Fruit fly (Drosophila melanogaster) whole organism, embryonic: ENCODE data around the gene nenya.
A peak's percentile ranks its signal among the peaks of the same experiment; 100 is the strongest.

Experiments used
- ATbp ChIP-seq: fragments of 200-800 bp; sonication (Bioruptor generic); optimal IDR thresholded peaks from 2 replicates; lab custom pipeline; 2017; ENCODE audit warnings: missing biosample characterization, mild to moderate bottlenecking, missing genetic modification characterization, missing genetic modification reagents
- Bdp1 ChIP-seq: fragments of 200-800 bp; sonication (Bioruptor generic); optimal IDR thresholded peaks from 3 replicates; lab custom pipeline; 2016; ENCODE audit warnings: missing biosample characterization, missing genetic modification characterization
- CG10959 ChIP-seq: fragments of 200-800 bp; sonication (Bioruptor generic); IDR thresholded peaks from 2 replicates; pipeline ENCODE4 v1.3.6; 2022; ENCODE audit warnings: missing biosample characterization, missing genetic modification characterization
- CG11696 ChIP-seq: fragments of 200-800 bp; sonication (Bioruptor generic); IDR thresholded peaks from 2 replicates; pipeline ENCODE4 v1.3.6; 2022; ENCODE audit warnings: missing biosample characterization, missing genetic modification characterization
- CG1529 ChIP-seq: fragments of 200-800 bp; sonication (Bioruptor generic); optimal IDR thresholded peaks from 3 replicates; lab custom pipeline; 2018; ENCODE audit warnings: missing biosample characterization, missing genetic modification characterization
- CG15514 ChIP-seq: fragments of 200-800 bp; sonication (Bioruptor generic); optimal IDR thresholded peaks from 3 replicates; lab custom pipeline; 2017; ENCODE audit warnings: missing biosample characterization, missing genetic modification characterization, mild to moderate bottlenecking, moderate library complexity, missing genetic modification reagents
- CG1603 ChIP-seq: fragments of 200-800 bp; sonication (Bioruptor generic); optimal IDR thresholded peaks from 2 replicates; lab custom pipeline; 2019; ENCODE audit warnings: missing biosample characterization, mild to moderate bottlenecking, missing genetic modification characterization, moderate library complexity
- CG17612 ChIP-seq: fragments of 200-800 bp; sonication (Bioruptor generic); IDR thresholded peaks from 2 replicates; pipeline ENCODE4 v1.3.6; 2022; ENCODE audit warnings: missing biosample characterization, missing genetic modification characterization
- CG2116 ChIP-seq: fragments of 200-800 bp; sonication (Bioruptor generic); optimal IDR thresholded peaks from 3 replicates; lab custom pipeline; 2018; ENCODE audit warnings: missing biosample characterization, mild to moderate bottlenecking, missing genetic modification characterization
- CG2199 ChIP-seq: fragments of 200-800 bp; sonication (Bioruptor generic); IDR thresholded peaks from 3 replicates; pipeline ENCODE4 v1.3.6; 2022; ENCODE audit warnings: missing biosample characterization, missing genetic modification characterization
- CG2889 ChIP-seq: fragments of 200-800 bp; sonication (Bioruptor generic); IDR thresholded peaks from 3 replicates; pipeline ENCODE4 v1.3.6; 2022; ENCODE audit warnings: missing biosample characterization, missing genetic modification characterization
- CG33213 ChIP-seq: fragments of 200-800 bp; sonication (Bioruptor generic); optimal IDR thresholded peaks from 3 replicates; lab custom pipeline; 2016; ENCODE audit warnings: missing biosample characterization, missing genetic modification characterization
- CG4282 ChIP-seq: fragments of 200-800 bp; sonication (Bioruptor generic); optimal IDR thresholded peaks from 2 replicates; lab custom pipeline; 2016; ENCODE audit warnings: missing biosample characterization, missing genetic modification characterization
- CG6272 ChIP-seq: fragments of 200-800 bp; sonication (Bioruptor generic); IDR thresholded peaks from 2 replicates; pipeline ENCODE4 v1.3.6; 2022; ENCODE audit warnings: missing biosample characterization, missing genetic modification characterization
- CG8290 ChIP-seq, 3 experiments: fragments of 200-800 bp; sonication (Bioruptor generic); optimal IDR thresholded peaks; 2 replicates each; lab custom pipeline; 2016 to 2019; ENCODE audit warnings: missing biosample characterization in 3 of 3, missing genetic modification characterization in 3 of 3, mild to moderate bottlenecking in 2 of 3, moderate library complexity in 1 of 3
- CG9437 ChIP-seq: fragments of 200-800 bp; sonication (Bioruptor generic); optimal IDR thresholded peaks from 2 replicates; lab custom pipeline; 2018; ENCODE audit warnings: missing biosample characterization, mild to moderate bottlenecking, missing genetic modification characterization
- CG9876 ChIP-seq: fragments of 200-800 bp; sonication (Bioruptor generic); optimal IDR thresholded peaks from 2 replicates; lab custom pipeline; 2016; ENCODE audit warnings: missing biosample characterization, missing genetic modification characterization
- Dek ChIP-seq: fragments of 200-800 bp; sonication (Bioruptor generic); optimal IDR thresholded peaks from 3 replicates; lab custom pipeline; 2019; ENCODE audit warnings: missing biosample characterization, mild to moderate bottlenecking, missing genetic modification characterization, moderate library complexity
- Doc3 ChIP-seq: fragments of 200-800 bp; sonication (Bioruptor generic); IDR thresholded peaks from 3 replicates; pipeline ENCODE4 v1.3.6; 2022; ENCODE audit warnings: missing biosample characterization, missing genetic modification characterization; ENCODE audit not compliant: partially characterized antibody
- Dref ChIP-seq: fragments of 200-800 bp; sonication (Bioruptor generic); IDR thresholded peaks from 2 replicates; pipeline ENCODE4 v1.3.6; 2022; ENCODE audit warnings: missing biosample characterization, missing genetic modification characterization
- E2f2 ChIP-seq: fragments of 200-800 bp; sonication (Bioruptor generic); IDR thresholded peaks from 2 replicates; pipeline ENCODE4 v1.3.6; 2022; ENCODE audit warnings: missing biosample characterization, missing genetic modification characterization
- Gsc ChIP-seq: fragments of 200-800 bp; sonication (Bioruptor generic); IDR thresholded peaks from 2 replicates; pipeline ENCODE4 v1.3.6; 2022; ENCODE audit warnings: missing biosample characterization, missing genetic modification characterization
- Gug ChIP-seq: fragments of 200-800 bp; sonication (Bioruptor generic); IDR thresholded peaks from 4 replicates; pipeline ENCODE4 v1.3.6; 2022; ENCODE audit warnings: missing biosample characterization, missing genetic modification characterization
- HmgD ChIP-seq: fragments of 200-800 bp; sonication (Bioruptor generic); optimal IDR thresholded peaks from 3 replicates; lab custom pipeline; 2016; ENCODE audit warnings: missing biosample characterization, missing genetic modification characterization
- HmgZ ChIP-seq: fragments of 200-800 bp; sonication (Bioruptor generic); optimal IDR thresholded peaks from 2 replicates; lab custom pipeline; 2018; ENCODE audit warnings: missing biosample characterization, mild to moderate bottlenecking, missing genetic modification characterization
- Hr39 ChIP-seq: fragments of >200 bp; optimal IDR thresholded peaks from 2 replicates; lab custom pipeline; 2017
- Nf-YC ChIP-seq: fragments of 200-800 bp; optimal IDR thresholded peaks from 3 replicates; lab custom pipeline; 2019; ENCODE audit warnings: missing biosample characterization, mild to moderate bottlenecking, missing genetic modification characterization, moderate library complexity
- Stat92E ChIP-seq, 3 experiments: fragments of >200 bp in 2 of 3; fragments of 200-800 bp in 1 of 3; sonication (Bioruptor generic) in 1 of 3; optimal IDR thresholded peaks; 2 replicates each; lab custom pipeline; 2017 to 2019; ENCODE audit warnings: missing biosample characterization in 3 of 3, missing genetic modification characterization in 3 of 3, mild to moderate bottlenecking in 1 of 3, moderate library complexity in 1 of 3
- Tbp ChIP-seq: fragments of >200 bp; optimal IDR thresholded peaks from 2 replicates; lab custom pipeline; 2018; ENCODE audit warnings: missing biosample characterization, missing genetic modification characterization
- Vsx1 ChIP-seq: fragments of 200-800 bp; sonication (Bioruptor generic); optimal IDR thresholded peaks from 2 replicates; lab custom pipeline; 2017; ENCODE audit warnings: missing biosample characterization, mild to moderate bottlenecking, missing genetic modification characterization, missing genetic modification reagents
- caup ChIP-seq: fragments of 200-800 bp; sonication (Bioruptor generic); optimal IDR thresholded peaks from 3 replicates; lab custom pipeline; 2017; ENCODE audit warnings: missing biosample characterization, mild to moderate bottlenecking, missing genetic modification characterization, moderate library complexity; ENCODE audit not compliant: severe bottlenecking
- crc ChIP-seq: fragments of 200-800 bp; sonication (Bioruptor generic); optimal IDR thresholded peaks from 2 replicates; lab custom pipeline; 2016; ENCODE audit warnings: missing biosample characterization, missing genetic modification characterization
- crp ChIP-seq, 2 experiments: fragments of 200-800 bp; sonication (Bioruptor generic); optimal IDR thresholded peaks; 2 replicates in 1 of 2; 3 replicates in 1 of 2; lab custom pipeline; 2017; ENCODE audit warnings: missing biosample characterization in 2 of 2, missing genetic modification characterization in 2 of 2, mild to moderate bottlenecking in 1 of 2, moderate library complexity in 1 of 2
- dm ChIP-seq: fragments of 200-800 bp; sonication (Bioruptor generic); optimal IDR thresholded peaks from 3 replicates; lab custom pipeline; 2016; ENCODE audit warnings: missing biosample characterization, missing genetic modification characterization
- dmrt11E ChIP-seq: fragments of 200-800 bp; sonication (Bioruptor generic); optimal IDR thresholded peaks from 3 replicates; lab custom pipeline; 2018; ENCODE audit warnings: missing biosample characterization, mild to moderate bottlenecking, missing genetic modification characterization, moderate library complexity
- gcm ChIP-seq: fragments of 200-800 bp; sonication (Bioruptor generic); optimal IDR thresholded peaks from 2 replicates; lab custom pipeline; 2019; ENCODE audit warnings: missing biosample characterization, mild to moderate bottlenecking, missing genetic modification characterization, moderate library complexity
- hbn ChIP-seq: fragments of 200-800 bp; sonication (Bioruptor generic); IDR thresholded peaks from 2 replicates; pipeline ENCODE4 v1.3.6; 2022; ENCODE audit warnings: missing biosample characterization, missing genetic modification characterization; ENCODE audit not compliant: partially characterized antibody
- jumu ChIP-seq: fragments of 200-800 bp; sonication (Bioruptor generic); optimal IDR thresholded peaks from 3 replicates; lab custom pipeline; 2016; ENCODE audit warnings: missing biosample characterization, missing genetic modification characterization
- ken ChIP-seq: fragments of 200-800 bp; sonication (Bioruptor generic); IDR thresholded peaks from 3 replicates; pipeline ENCODE4 v1.3.6; 2022; ENCODE audit warnings: missing biosample characterization, missing genetic modification characterization
- nerfin-2 ChIP-seq: fragments of 200-800 bp; sonication (Bioruptor generic); IDR thresholded peaks from 2 replicates; pipeline ENCODE4 v1.3.6; 2022; ENCODE audit warnings: missing biosample characterization, missing genetic modification characterization; ENCODE audit not compliant: partially characterized antibody
- pfk ChIP-seq: fragments of 200-800 bp; sonication (Bioruptor generic); optimal IDR thresholded peaks from 2 replicates; lab custom pipeline; 2018; ENCODE audit warnings: missing biosample characterization, mild to moderate bottlenecking, missing genetic modification characterization, moderate library complexity
- pzg ChIP-seq: fragments of 200-800 bp; sonication (Bioruptor generic); optimal IDR thresholded peaks from 3 replicates; lab custom pipeline; 2018; ENCODE audit warnings: missing biosample characterization, mild to moderate bottlenecking, missing genetic modification characterization, moderate library complexity
- sima ChIP-seq: fragments of 200-800 bp; sonication (Bioruptor generic); optimal IDR thresholded peaks from 2 replicates; lab custom pipeline; 2016; ENCODE audit warnings: missing biosample characterization, missing genetic modification characterization
- sisA ChIP-seq: fragments of 200-800 bp; sonication (Bioruptor generic); IDR thresholded peaks from 2 replicates; pipeline ENCODE4 v1.3.6; 2022; ENCODE audit warnings: missing biosample characterization, missing genetic modification characterization
- slou ChIP-seq: fragments of 200-800 bp; sonication (Bioruptor generic); optimal IDR thresholded peaks from 3 replicates; lab custom pipeline; 2016; ENCODE audit warnings: missing biosample characterization, missing genetic modification characterization
- tap ChIP-seq: fragments of 200-800 bp; optimal IDR thresholded peaks from 3 replicates; lab custom pipeline; 2019; ENCODE audit warnings: missing biosample characterization, mild to moderate bottlenecking, missing genetic modification characterization, moderate library complexity
- tio ChIP-seq: fragments of 200-800 bp; sonication (Bioruptor generic); optimal IDR thresholded peaks from 2 replicates; lab custom pipeline; 2017; ENCODE audit warnings: missing biosample characterization, missing genetic modification characterization, inconsistent platforms
- toy ChIP-seq: fragments of 200-800 bp; sonication (Bioruptor generic); IDR thresholded peaks from 2 replicates; pipeline ENCODE4 v1.3.6; 2022; ENCODE audit warnings: missing biosample characterization, missing genetic modification characterization
- vfl ChIP-seq: fragments of 200-800 bp; sonication (Bioruptor generic); optimal IDR thresholded peaks from 2 replicates; lab custom pipeline; 2016; ENCODE audit warnings: missing biosample characterization, missing genetic modification characterization
- z ChIP-seq: fragments of 200-800 bp; sonication (Bioruptor generic); IDR thresholded peaks from 3 replicates; pipeline ENCODE4 v1.3.6; 2022; ENCODE audit warnings: missing biosample characterization, missing genetic modification characterization

The nenya gene

dm6 chr3R:27922673-27923175 is 5.2 kb downstream of the nenya start, which contains the start of gene RpL4 (continued):
- peak; percentile 88 for TF ChIP-seq CG9437 (GFP tag; lab: Kevin White, UChicago)
- TF ChIP-seq CG1603, result peak; percentile 79
- peak; percentile 42 for TF ChIP-seq HmgD
- no peak for TF ChIP-seq hbn (GFP tag; lab: Robert Waterston, UW)
- peak; percentile 52 for TF ChIP-seq CG6272 (GFP tag; lab: Robert Waterston, UW)
- no peak for TF ChIP-seq CG4282 (GFP tag; lab: Kevin White, UChicago)
- no peak for TF ChIP-seq nerfin-2
- TF ChIP-seq tio (GFP tag; lab: Kevin White, UChicago), result no peak
- no peak; the same call in 1 of the 2 replicates for TF ChIP-seq CG10959 (GFP tag; lab: Robert Waterston, UW)
- TF ChIP-seq toy, result peak; percentile 71
- peak; percentile 79 for TF ChIP-seq dmrt11E
- TF ChIP-seq ken (GFP tag; lab: Robert Waterston, UW), result peak; percentile 83
- TF ChIP-seq Dek (tag; lab: Kevin White, UChicago), result peak; percentile 53
- TF ChIP-seq Gsc, result no peak
- peak; percentile 99 for TF ChIP-seq CG2116 (GFP tag; lab: Kevin White, UChicago)
- TF ChIP-seq CG9876 (GFP tag; lab: Kevin White, UChicago), result peak; percentile 71
- TF ChIP-seq pzg, result peak; percentile 45
- TF ChIP-seq dm (GFP tag; lab: Kevin White, UChicago), result peak; percentile 94
- peak; percentile 8 for TF ChIP-seq sima (GFP tag; lab: Kevin White, UChicago)
- peak; percentile 83 for TF ChIP-seq Vsx1 (GFP tag; lab: Kevin White, UChicago)
- no peak for TF ChIP-seq CG2199
- peak; percentile 38 for TF ChIP-seq Nf-YC (tag; lab: Kevin White, UChicago)
- peak; percentile 83 for TF ChIP-seq CG15514
- TF ChIP-seq CG8290 (GFP tag; optimal IDR thresholded peaks at IDR 0.05; lab: Kevin White, UChicago), result peak; percentile 85
- TF ChIP-seq CG8290 (tag; optimal IDR thresholded peaks at IDR 0.05; lab: Kevin White, UChicago), result peak; percentile 86 to 91
- peak; percentile 98 for TF ChIP-seq CG33213 (GFP tag; lab: Kevin White, UChicago)
- no peak for TF ChIP-seq Hr39 (lab: Kevin White, UChicago)
- TF ChIP-seq slou (GFP tag; lab: Kevin White, UChicago), result peak; percentile 35
- peak; percentile 65 for TF ChIP-seq HmgZ (tag; lab: Kevin White, UChicago)
- no peak for TF ChIP-seq jumu
- TF ChIP-seq CG2889, result no peak
- no peak for TF ChIP-seq Doc3 (GFP tag; lab: Robert Waterston, UW)
- no peak for TF ChIP-seq Stat92E (GFP tag; optimal IDR thresholded peaks at IDR 0.05; lab: Kevin White, UChicago)
- TF ChIP-seq Gug, result no peak; the same call in 3 of the 4 replicates
- no peak for TF ChIP-seq z (GFP tag; lab: Robert Waterston, UW)
- peak; percentile 83 for TF ChIP-seq pfk (GFP tag; lab: Kevin White, UChicago)
- TF ChIP-seq Dref (GFP tag; lab: Robert Waterston, UW), result peak; percentile 41; the same call in 1 of the 2 replicates
- no peak for TF ChIP-seq CG17612 (GFP tag; lab: Robert Waterston, UW)
- peak; percentile 75 for TF ChIP-seq crc
- TF ChIP-seq tap (tag; lab: Kevin White, UChicago), result no peak
- peak; percentile 74 for TF ChIP-seq CG11696
- TF ChIP-seq E2f2 (GFP tag; lab: Robert Waterston, UW), result peak; percentile 51
- TF ChIP-seq CG1529 (GFP tag; lab: Kevin White, UChicago), result peak; percentile 78
- peak; percentile 84 for TF ChIP-seq ATbp (GFP tag; lab: Kevin White, UChicago)
- 0 out of 2 replicates have a peak, but pooled peaks have one; percentile 11 for TF ChIP-seq sisA
- TF ChIP-seq crp (GFP tag; optimal IDR thresholded peaks at IDR 0.05; lab: Kevin White, UChicago), result peak in 1 of 2 experiments; percentile 49
- TF ChIP-seq caup, result peak; percentile 96
- no peak for TF ChIP-seq vfl
- TF ChIP-seq Bdp1 (GFP tag; lab: Kevin White, UChicago), result peak; percentile 66
- peak; percentile 6 for TF ChIP-seq Tbp (GFP tag; lab: Kevin White, UChicago)
- peak; percentile 65 for TF ChIP-seq gcm (GFP tag; lab: Kevin White, UChicago)
